Worm (Caenorhabditis elegans): Measurements from ENCODE around the gene sdz-21.

ce11 chrIII:5675384-5675984 lies 18.6 kb upstream of the sdz-21 start:
- TF ChIP-seq C06A6.2 (GFP tag; conservative IDR thresholded peaks at IDR 0.05) (no peak), lsl-1 (GFP tag; optimal IDR thresholded peaks at IDR 0.05) (no peak), nhr-179 (tag; optimal IDR thresholded peaks at IDR 0.05) (no peak), snpc-3.4 (tag; optimal IDR thresholded peaks at IDR 0.05) (no peak), snpc-1.1 (tag; optimal IDR thresholded peaks at IDR 0.05; ENCODE audit: insufficient read depth) (no peak), Y67H2A.10 (GFP tag; conservative IDR thresholded peaks at IDR 0.05) (no peak), egl-44 (GFP tag; IDR thresholded peaks at IDR 0.05) (no peak), nhr-120 (GFP tag; IDR thresholded peaks at IDR 0.05) (no peak), K12H6.12 (tag; optimal IDR thresholded peaks at IDR 0.05) (no peak)
